Fruit fly (Drosophila melanogaster) whole organism, embryonic: Measurements from ENCODE around the gene ana1.

ENCODE experiments used
- Atf6 ChIP-seq: fragments of 200-800 bp; sonication (Bioruptor generic); IDR thresholded peaks from 2 replicates; pipeline ENCODE4 v1.3.6; 2022; ENCODE audit warnings: missing biosample characterization, missing genetic modification characterization
- BEAF-32 ChIP-seq: fragments of 200-800 bp; sonication (Bioruptor generic); optimal IDR thresholded peaks from 3 replicates; lab custom pipeline; 2017; ENCODE audit warnings: missing biosample characterization, missing genetic modification characterization, mild to moderate bottlenecking, moderate library complexity, missing genetic modification reagents
- CG13296 ChIP-seq: fragments of 200-800 bp; sonication (Bioruptor generic); optimal IDR thresholded peaks from 3 replicates; lab custom pipeline; 2018; ENCODE audit warnings: missing biosample characterization, mild to moderate bottlenecking, missing genetic modification characterization
- CG18011 ChIP-seq: fragments of 200-800 bp; sonication (Bioruptor generic); optimal IDR thresholded peaks from 2 replicates; lab custom pipeline; 2017; ENCODE audit warnings: missing biosample characterization, missing genetic modification characterization, mild to moderate bottlenecking, moderate library complexity, missing genotype
- CG42726 ChIP-seq: fragments of 200-800 bp; sonication (Bioruptor generic); IDR thresholded peaks from 2 replicates; pipeline ENCODE4 v1.3.6; 2022; ENCODE audit warnings: missing biosample characterization, missing genetic modification characterization; ENCODE audit not compliant: partially characterized antibody
- CG43689 ChIP-seq: fragments of 200-800 bp; sonication (Bioruptor generic); IDR thresholded peaks from 2 replicates; pipeline ENCODE4 v1.3.6; 2022; ENCODE audit warnings: missing biosample characterization, missing genetic modification characterization
- CG8281 ChIP-seq: fragments of 200-800 bp; sonication (Bioruptor generic); optimal IDR thresholded peaks from 2 replicates; lab custom pipeline; 2018; ENCODE audit warnings: missing biosample characterization, mild to moderate bottlenecking, missing genetic modification characterization, moderate library complexity
- CG8290 ChIP-seq, 3 experiments: fragments of 200-800 bp; sonication (Bioruptor generic); optimal IDR thresholded peaks; 2 replicates each; lab custom pipeline; 2016 to 2019; ENCODE audit warnings: missing biosample characterization in 3 of 3, missing genetic modification characterization in 3 of 3, mild to moderate bottlenecking in 2 of 3, moderate library complexity in 1 of 3
- CG9437 ChIP-seq: fragments of 200-800 bp; sonication (Bioruptor generic); optimal IDR thresholded peaks from 2 replicates; lab custom pipeline; 2018; ENCODE audit warnings: missing biosample characterization, mild to moderate bottlenecking, missing genetic modification characterization
- CG9727 ChIP-seq: fragments of 200-800 bp; sonication (Bioruptor generic); optimal IDR thresholded peaks from 3 replicates; lab custom pipeline; 2017; ENCODE audit warnings: missing biosample characterization, mild to moderate bottlenecking, missing genetic modification characterization
- Mrtf ChIP-seq: fragments of 200-800 bp; sonication (Bioruptor generic); IDR thresholded peaks from 3 replicates; pipeline ENCODE4 v1.3.6; 2022; ENCODE audit warnings: missing biosample characterization, missing genetic modification characterization

DNA sequence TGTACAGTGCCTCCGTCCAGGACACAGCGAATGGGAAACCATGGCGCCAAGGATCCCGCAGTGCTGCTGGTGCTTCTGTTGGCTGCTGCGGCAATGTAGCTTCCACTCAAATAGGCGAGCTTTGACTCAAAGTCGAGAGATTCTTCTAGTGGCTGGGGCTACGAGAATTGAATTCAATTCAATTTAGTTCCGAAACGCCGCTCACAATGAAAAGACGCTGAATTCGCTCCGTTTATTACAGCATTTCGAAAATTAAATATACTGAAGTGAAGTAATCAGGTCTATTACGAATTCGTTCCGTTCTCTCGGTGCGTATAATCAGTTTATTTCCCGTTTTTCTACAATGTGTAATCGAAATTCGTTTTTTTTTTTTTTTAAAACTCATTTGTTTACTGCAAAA, 18.5 kb downstream of the ana1 start:
- TF ChIP-seq CG43689 (GFP tag; lab: Robert Waterston, UW) (no peak), CG8281 (tag; lab: Kevin White, UChicago) (no peak), Mrtf (GFP tag; lab: Robert Waterston, UW) (no peak), CG9437 (GFP tag; lab: Kevin White, UChicago) (no peak), BEAF-32 (GFP tag; lab: Kevin White, UChicago) (no peak), CG9727 (GFP tag; lab: Kevin White, UChicago) (no peak), CG18011 (GFP tag; lab: Kevin White, UChicago) (no peak), CG42726 (no peak), CG13296 (no peak), CG8290 (GFP tag; optimal IDR thresholded peaks at IDR 0.05; lab: Kevin White, UChicago) (no peak), CG8290 (tag; optimal IDR thresholded peaks at IDR 0.05; lab: Kevin White, UChicago) (peak in 1 of 2 experiments; percentile 22), Atf6 (no peak)
